Worm (Caenorhabditis elegans) whole organism, L1 larva: Measurements from ENCODE around the gene Y57G11C.3.
A peak's percentile ranks its signal among the peaks of the same experiment; 100 is the strongest.

ENCODE experiments used
- C16A3.4 ChIP-seq: fragments of 150-350 bp; optimal IDR thresholded peaks from 2 replicates; lab custom pipeline; 2014; ENCODE audit warnings: missing biosample characterization, missing genetic modification characterization
- C34B4.2 ChIP-seq: sonication (generic microtip); optimal IDR thresholded peaks from 2 replicates; lab custom pipeline; 2017; ENCODE audit warnings: mild to moderate bottlenecking, missing genetic modification characterization, missing compliant biosample characterization
- F16B12.6 ChIP-seq: fragments of 150-350 bp; optimal IDR thresholded peaks from 2 replicates; lab custom pipeline; 2014; ENCODE audit warnings: missing biosample characterization, missing genetic modification characterization
- Y116A8C.19 ChIP-seq: sonication (generic microtip); optimal IDR thresholded peaks from 2 replicates; lab custom pipeline; 2016; ENCODE audit warnings: missing compliant biosample characterization, missing genetic modification characterization, borderline replicate concordance
- aha-1 ChIP-seq: fragments of 150-350 bp; optimal IDR thresholded peaks from 2 replicates; lab custom pipeline; 2014; ENCODE audit warnings: missing biosample characterization, missing genetic modification characterization
- alr-1 ChIP-seq: fragments of 200-800 bp; sonication (Bioruptor generic); optimal IDR thresholded peaks from 2 replicates; lab custom pipeline; 2018; ENCODE audit warnings: borderline replicate concordance, mild to moderate bottlenecking, missing genetic modification characterization, missing compliant biosample characterization
- ama-1 ChIP-seq: fragments of 150-350 bp; optimal IDR thresholded peaks from 2 replicates; lab custom pipeline; 2014
- blmp-1 ChIP-seq: fragments of 150-350 bp; optimal IDR thresholded peaks from 2 replicates; lab custom pipeline; 2014; ENCODE audit warnings: missing biosample characterization, missing genetic modification characterization
- ceh-63 ChIP-seq: fragments of 200-800 bp; sonication (Bioruptor generic); optimal IDR thresholded peaks from 2 replicates; lab custom pipeline; 2018; ENCODE audit warnings: mild to moderate bottlenecking, missing genetic modification characterization, missing compliant biosample characterization
- ceh-8 ChIP-seq: fragments of 200-800 bp; sonication (Bioruptor generic); optimal IDR thresholded peaks from 2 replicates; lab custom pipeline; 2018; ENCODE audit warnings: mild to moderate bottlenecking, missing genetic modification characterization, moderate library complexity, missing compliant biosample characterization
- ceh-82 ChIP-seq, 3 experiments: fragments of 150-350 bp in 1 of 3; sonication (generic microtip) in 2 of 3; optimal IDR thresholded peaks; 2 replicates each; lab custom pipeline; 2014 to 2017; ENCODE audit warnings: missing biosample characterization in 3 of 3, missing genetic modification characterization in 3 of 3
- ceh-90 ChIP-seq: sonication (generic microtip); optimal IDR thresholded peaks from 2 replicates; lab custom pipeline; 2016; ENCODE audit warnings: missing genetic modification characterization, missing compliant biosample characterization
- ces-1 ChIP-seq: fragments of 150-350 bp; optimal IDR thresholded peaks from 2 replicates; lab custom pipeline; 2014; ENCODE audit warnings: missing biosample characterization, missing genetic modification reagents, missing genetic modification characterization
- dsc-1 ChIP-seq: sonication (generic microtip); optimal IDR thresholded peaks from 2 replicates; lab custom pipeline; 2016; ENCODE audit warnings: mild to moderate bottlenecking, missing genetic modification characterization, missing compliant biosample characterization
- efl-1 ChIP-seq, 4 experiments: fragments of 150-350 bp; optimal IDR thresholded peaks in 3 of 4; peaks in 1 of 4; 1 replicate in 1 of 4; 2 replicates in 3 of 4; lab custom pipeline; 2014; ENCODE audit warnings: missing biosample characterization in 2 of 4, missing genetic modification characterization in 2 of 4, missing genetic modification reagents in 2 of 4
- efl-3 ChIP-seq: fragments of 200-800 bp; sonication (Bioruptor generic); optimal IDR thresholded peaks from 2 replicates; lab custom pipeline; 2018; ENCODE audit warnings: mild to moderate bottlenecking, missing genetic modification characterization, missing compliant biosample characterization
- egl-13 ChIP-seq: sonication (generic microtip); optimal IDR thresholded peaks from 2 replicates; lab custom pipeline; 2016; ENCODE audit warnings: missing genotype, missing genetic modification reagents, missing genetic modification characterization, missing compliant biosample characterization
- fkh-10 ChIP-seq: sonication (generic microtip); optimal IDR thresholded peaks from 2 replicates; lab custom pipeline; 2017; ENCODE audit warnings: missing biosample characterization, missing genetic modification reagents, missing genetic modification characterization
- fkh-8 ChIP-seq: sonication (generic microtip); optimal IDR thresholded peaks from 2 replicates; lab custom pipeline; 2016; ENCODE audit warnings: mild to moderate bottlenecking, missing genetic modification characterization, missing compliant biosample characterization
- hlh-17 ChIP-seq: fragments of 200-800 bp; sonication (Bioruptor generic); optimal IDR thresholded peaks from 2 replicates; lab custom pipeline; 2018; ENCODE audit warnings: missing genetic modification characterization, mild to moderate bottlenecking, missing compliant biosample characterization, moderate library complexity, borderline replicate concordance
- irx-1 ChIP-seq: sonication (generic microtip); optimal IDR thresholded peaks from 2 replicates; lab custom pipeline; 2016; ENCODE audit warnings: missing genetic modification characterization, missing compliant biosample characterization
- lin-35 ChIP-seq, 2 experiments: fragments of 150-350 bp; optimal IDR thresholded peaks; 2 replicates each; lab custom pipeline; 2014; ENCODE audit warnings: missing biosample characterization in 2 of 2, missing genetic modification characterization in 2 of 2, missing genetic modification reagents in 2 of 2
- lsy-2 ChIP-seq, 2 experiments: fragments of 150-350 bp; optimal IDR thresholded peaks; 2 replicates each; lab custom pipeline; 2014; ENCODE audit warnings: missing biosample characterization in 2 of 2, missing genetic modification characterization in 2 of 2
- mab-9 ChIP-seq: fragments of 200-800 bp; sonication (Bioruptor generic); IDR thresholded peaks from 2 replicates; pipeline ENCODE4 v1.3.6; 2022; ENCODE audit warnings: missing genetic modification reagents, missing genetic modification characterization, missing compliant biosample characterization
- mdl-1 ChIP-seq, 2 experiments: fragments of 150-350 bp; optimal IDR thresholded peaks; 2 replicates each; lab custom pipeline; 2014 to 2017; ENCODE audit warnings: missing biosample characterization in 2 of 2, missing genetic modification characterization in 2 of 2, inconsistent platforms in 1 of 2
- mef-2 ChIP-seq: fragments of 150-350 bp; optimal IDR thresholded peaks from 2 replicates; lab custom pipeline; 2014; ENCODE audit warnings: missing biosample characterization, missing genetic modification characterization
- nhr-12 ChIP-seq: sonication (generic microtip); optimal IDR thresholded peaks from 2 replicates; lab custom pipeline; 2017; ENCODE audit warnings: missing biosample characterization, missing genetic modification characterization
- nhr-19 ChIP-seq: fragments of 200-800 bp; sonication (Bioruptor generic); conservative IDR thresholded peaks from 2 replicates; pipeline ENCODE4 v1.3.6; 2022; ENCODE audit warnings: missing genetic modification characterization, missing compliant biosample characterization
- nhr-28 ChIP-seq: fragments of 150-350 bp; optimal IDR thresholded peaks from 2 replicates; lab custom pipeline; 2014; ENCODE audit warnings: missing biosample characterization, missing genetic modification characterization
- nhr-47 ChIP-seq: sonication (generic microtip); optimal IDR thresholded peaks from 2 replicates; lab custom pipeline; 2016; ENCODE audit warnings: mild to moderate bottlenecking, missing genetic modification characterization, moderate library complexity, missing compliant biosample characterization
- nhr-71 ChIP-seq: sonication (generic microtip); optimal IDR thresholded peaks from 2 replicates; lab custom pipeline; 2016; ENCODE audit warnings: mild to moderate bottlenecking, missing genetic modification characterization, moderate library complexity, missing compliant biosample characterization
- nhr-77 ChIP-seq: fragments of 150-350 bp; optimal IDR thresholded peaks from 2 replicates; lab custom pipeline; 2014; ENCODE audit warnings: missing biosample characterization, missing genetic modification characterization
- nhr-84 ChIP-seq: sonication (generic microtip); optimal IDR thresholded peaks from 2 replicates; lab custom pipeline; 2017; ENCODE audit warnings: missing biosample characterization, missing genetic modification characterization
- pag-3 ChIP-seq: sonication (generic microtip); optimal IDR thresholded peaks from 2 replicates; lab custom pipeline; 2017; ENCODE audit warnings: missing genetic modification characterization, mild to moderate bottlenecking, missing compliant biosample characterization, antibody characterized with exemption, borderline replicate concordance; ENCODE audit not compliant: insufficient read depth
- pax-3 ChIP-seq: fragments of 200-800 bp; sonication (Bioruptor generic); optimal IDR thresholded peaks from 2 replicates; lab custom pipeline; 2018; ENCODE audit warnings: mild to moderate bottlenecking, missing genetic modification characterization, moderate library complexity, missing compliant biosample characterization
- pqm-1 ChIP-seq: sonication (generic microtip); optimal IDR thresholded peaks from 3 replicates; lab custom pipeline; 2017; ENCODE audit warnings: missing biosample characterization, missing genetic modification characterization
- rnt-1 ChIP-seq: sonication (generic microtip); optimal IDR thresholded peaks from 2 replicates; lab custom pipeline; 2016; ENCODE audit warnings: mild to moderate bottlenecking, missing genetic modification characterization, moderate library complexity, missing compliant biosample characterization
- skn-1 ChIP-seq: fragments of 150-350 bp; optimal IDR thresholded peaks from 2 replicates; lab custom pipeline; 2014; ENCODE audit warnings: missing biosample characterization, missing genetic modification characterization
- sox-4 ChIP-seq: sonication (generic microtip); optimal IDR thresholded peaks from 2 replicates; lab custom pipeline; 2016; ENCODE audit warnings: missing genetic modification characterization, missing compliant biosample characterization
- sptf-1 ChIP-seq: fragments of 150-350 bp; optimal IDR thresholded peaks from 2 replicates; lab custom pipeline; 2014; ENCODE audit warnings: missing biosample characterization, missing genetic modification characterization
- tbx-2 ChIP-seq: sonication (generic microtip); optimal IDR thresholded peaks from 2 replicates; lab custom pipeline; 2016; ENCODE audit warnings: missing genetic modification characterization, missing compliant biosample characterization
- unc-130 ChIP-seq: fragments of 150-350 bp; optimal IDR thresholded peaks from 2 replicates; lab custom pipeline; 2017; ENCODE audit warnings: missing biosample characterization, missing genetic modification characterization, inconsistent platforms
- unc-30 ChIP-seq: sonication (generic microtip); optimal IDR thresholded peaks from 2 replicates; lab custom pipeline; 2017; ENCODE audit warnings: missing biosample characterization, missing genetic modification characterization
- unc-62 ChIP-seq: fragments of 150-350 bp; optimal IDR thresholded peaks from 2 replicates; lab custom pipeline; 2014; ENCODE audit warnings: missing biosample characterization, missing genetic modification reagents, missing genetic modification characterization
- unc-86 ChIP-seq: sonication (generic microtip); optimal IDR thresholded peaks from 2 replicates; lab custom pipeline; 2016; ENCODE audit warnings: missing genetic modification characterization, missing compliant biosample characterization
- unc-98 ChIP-seq: fragments of 200-800 bp; sonication (Bioruptor generic); IDR thresholded peaks from 2 replicates; pipeline ENCODE4 v1.3.6; 2022; ENCODE audit warnings: missing genetic modification characterization, missing compliant biosample characterization
- vab-15 ChIP-seq: sonication (generic microtip); optimal IDR thresholded peaks from 2 replicates; lab custom pipeline; 2017; ENCODE audit warnings: missing genotype, mild to moderate bottlenecking, missing genetic modification characterization, missing compliant biosample characterization
- xbp-1 ChIP-seq: sonication (generic microtip); optimal IDR thresholded peaks from 2 replicates; lab custom pipeline; 2016; ENCODE audit warnings: missing genetic modification characterization, missing compliant biosample characterization
- zag-1 ChIP-seq: fragments of 150-350 bp; optimal IDR thresholded peaks from 2 replicates; lab custom pipeline; 2014; ENCODE audit warnings: missing biosample characterization, missing genetic modification characterization

The Y57G11C.3 gene

DNA sequence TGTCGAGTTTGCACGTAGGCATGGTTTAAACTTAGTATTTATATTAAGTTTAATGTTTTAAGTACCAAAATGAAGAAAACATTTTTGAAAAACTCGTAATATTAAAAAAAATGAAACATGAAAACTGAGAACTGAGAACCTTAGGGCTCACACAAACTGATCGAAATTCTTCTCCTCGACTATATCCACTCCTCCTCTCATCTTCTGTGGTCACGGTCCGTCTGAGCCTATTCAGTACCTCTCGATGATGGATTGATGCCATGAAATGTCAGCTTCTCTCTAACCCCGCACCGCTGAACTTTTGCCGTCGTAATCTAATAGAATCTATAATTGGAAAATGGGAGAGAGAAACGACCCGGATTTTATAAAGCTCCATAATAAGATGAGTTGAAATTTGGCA, 16.5 kb downstream of the Y57G11C.3 start, which contains the start of gene nlp-56:
Gene nlp-56 (minus strand): TSS at position 257 of the 400 bp plus-strand sequence.
- TF ChIP-seq pqm-1 (no peak), F16B12.6 (tag; lab: Kevin White, UChicago) (no peak)

DNA sequence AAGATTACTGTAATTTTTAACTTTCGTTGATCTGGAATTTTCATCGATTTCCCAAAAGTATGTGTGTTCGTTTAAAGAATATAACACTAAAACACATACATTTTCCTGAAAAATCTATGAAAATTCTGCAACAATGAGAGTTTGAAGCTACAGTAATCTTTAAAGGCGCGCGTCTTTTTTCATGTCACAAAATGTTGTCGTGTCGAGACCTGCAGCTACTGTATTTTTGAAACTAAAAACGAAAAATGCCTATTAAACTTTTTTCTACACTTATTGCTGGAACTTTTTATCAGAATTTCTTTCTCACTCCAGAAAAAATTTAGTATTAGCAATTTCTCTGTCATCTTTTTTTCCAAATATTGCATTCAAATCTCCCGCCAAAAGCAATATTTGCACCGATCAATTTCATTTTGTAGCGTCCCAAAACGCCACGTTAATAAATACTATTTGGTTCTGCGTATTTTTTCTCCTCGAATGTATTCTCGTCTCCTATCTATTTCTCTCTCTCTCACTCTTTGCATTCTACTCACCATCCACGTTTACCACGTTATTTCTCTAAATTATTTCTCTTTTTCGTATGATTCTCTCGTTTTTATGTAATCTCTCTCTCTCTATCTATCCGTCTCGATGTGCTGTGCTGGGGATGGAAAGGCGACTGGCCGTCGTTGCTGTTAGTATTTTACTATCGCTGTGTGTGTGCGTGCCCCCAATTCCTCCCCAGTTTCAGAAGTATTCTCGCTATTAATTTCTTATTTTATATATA, 18.6 kb downstream of the Y57G11C.3 start, which contains the start of gene melo-1:
Gene melo-1 (plus strand): TSS at position 658 of the 763 bp plus-strand sequence.
- peak; percentile 46 for TF ChIP-seq xbp-1
- no peak for TF ChIP-seq irx-1 (tag; lab: Kevin White, UChicago)
- TF ChIP-seq alr-1 (tag; lab: Kevin White, UChicago): no peak
- no peak for TF ChIP-seq hlh-17 (GFP tag; lab: Kevin White, UChicago)
- TF ChIP-seq ceh-63: no peak
- TF ChIP-seq pax-3: no peak
- TF ChIP-seq Y116A8C.19 (tag; lab: Kevin White, UChicago): no peak
- peak; percentile 51 to 66 for TF ChIP-seq lin-35 (GFP tag; optimal IDR thresholded peaks at IDR 0.05; lab: Kevin White, UChicago)
- no peak for TF ChIP-seq unc-130
- TF ChIP-seq ceh-8 (GFP tag; lab: Kevin White, UChicago): no peak
- TF ChIP-seq ama-1 (lab: Kevin White, UChicago): no peak
- no peak for TF ChIP-seq ceh-90 (tag; lab: Kevin White, UChicago)
- no peak for TF ChIP-seq pag-3
- peak; percentile 75 to 87 for TF ChIP-seq efl-1 (optimal IDR thresholded peaks at IDR 0.05; lab: Kevin White, UChicago)
- peak; percentile 46 to 93 for TF ChIP-seq efl-1 (GFP tag; optimal IDR thresholded peaks at IDR 0.05 in 1 of 2; lab: Kevin White, UChicago)
- peak in 2 of 3 experiments; percentile 46 to 59 for TF ChIP-seq ceh-82 (tag; optimal IDR thresholded peaks at IDR 0.05; lab: Kevin White, UChicago)
- TF ChIP-seq egl-13 (tag; lab: Kevin White, UChicago): no peak
- TF ChIP-seq lsy-2 (tag; optimal IDR thresholded peaks at IDR 0.05; lab: Kevin White, UChicago): peak; percentile 62 to 73
- no peak for TF ChIP-seq unc-98 (GFP tag; lab: Robert Waterston, UW)
- no peak for TF ChIP-seq F16B12.6 (tag; lab: Kevin White, UChicago)
- no peak for TF ChIP-seq ces-1 (GFP tag; lab: Kevin White, UChicago)
- TF ChIP-seq dsc-1 (tag; lab: Kevin White, UChicago): no peak
- no peak for TF ChIP-seq nhr-28
- TF ChIP-seq mab-9 (GFP tag; lab: Robert Waterston, UW): no peak
- TF ChIP-seq skn-1 (tag; lab: Kevin White, UChicago): peak; percentile 38
- no peak for TF ChIP-seq nhr-77
- peak; percentile 30 for TF ChIP-seq rnt-1 (tag; lab: Kevin White, UChicago)
- peak in 1 of 2 experiments; percentile 37 for TF ChIP-seq mdl-1 (tag; optimal IDR thresholded peaks at IDR 0.05; lab: Kevin White, UChicago)
- no peak for TF ChIP-seq zag-1 (tag; lab: Kevin White, UChicago)
- TF ChIP-seq mef-2 (tag; lab: Kevin White, UChicago): peak; percentile 17
- TF ChIP-seq nhr-12 (tag; lab: Kevin White, UChicago): no peak
- TF ChIP-seq unc-62 (GFP tag; lab: Kevin White, UChicago): no peak
- no peak for TF ChIP-seq unc-86 (tag; lab: Kevin White, UChicago)
- no peak for TF ChIP-seq sox-4
- TF ChIP-seq aha-1: no peak
- no peak for TF ChIP-seq C34B4.2 (tag; lab: Kevin White, UChicago)
- TF ChIP-seq nhr-71 (tag; lab: Kevin White, UChicago): peak; percentile 74
- peak; percentile 44 for TF ChIP-seq tbx-2 (tag; lab: Kevin White, UChicago)
- no peak for TF ChIP-seq nhr-84
- TF ChIP-seq fkh-8 (tag; lab: Kevin White, UChicago): no peak
- peak; percentile 27 for TF ChIP-seq nhr-19 (GFP tag; lab: Robert Waterston, UW)
- no peak for TF ChIP-seq sptf-1 (tag; lab: Kevin White, UChicago)
- TF ChIP-seq unc-30 (tag; lab: Kevin White, UChicago): no peak
- peak; percentile 65 for TF ChIP-seq nhr-47 (tag; lab: Kevin White, UChicago)
- TF ChIP-seq efl-3 (GFP tag; lab: Kevin White, UChicago): no peak
- no peak for TF ChIP-seq C16A3.4 (tag; lab: Kevin White, UChicago)
- no peak for TF ChIP-seq fkh-10
- TF ChIP-seq blmp-1 (tag; lab: Kevin White, UChicago): peak; percentile 43
- TF ChIP-seq vab-15 (tag; lab: Kevin White, UChicago): no peak
